Fruit fly (Drosophila melanogaster) whole organism, adult: Measurements from ENCODE around the gene CG4497.

ENCODE experiments used
- CG11617 ChIP-seq: fragments of 200-800 bp; sonication (Bioruptor generic); optimal IDR thresholded peaks from 2 replicates; lab custom pipeline; 2017; ENCODE audit warnings: mild to moderate bottlenecking, missing biosample characterization, missing genetic modification reagents, missing genetic modification characterization
- CG5204 ChIP-seq: fragments of 200-800 bp; sonication (Bioruptor generic); optimal IDR thresholded peaks from 2 replicates; lab custom pipeline; 2016; ENCODE audit warnings: missing biosample characterization, missing genetic modification characterization
- Clk ChIP-seq: fragments of 200-800 bp; sonication (Bioruptor generic); optimal IDR thresholded peaks from 2 replicates; lab custom pipeline; 2017; ENCODE audit warnings: missing biosample characterization, missing genetic modification characterization
- Hr96 ChIP-seq: fragments of 200-800 bp; sonication (Bioruptor generic); optimal IDR thresholded peaks from 2 replicates; lab custom pipeline; 2016; ENCODE audit warnings: missing biosample characterization, missing genetic modification characterization
- bab1 ChIP-seq: fragments of 200-800 bp; sonication (Bioruptor generic); optimal IDR thresholded peaks from 3 replicates; lab custom pipeline; 2019; ENCODE audit warnings: missing biosample characterization, mild to moderate bottlenecking, missing genetic modification characterization, moderate library complexity
- kay ChIP-seq: fragments of 200-800 bp; sonication (Bioruptor generic); peaks from one replicate; lab custom pipeline; 2016; ENCODE audit warnings: missing biosample characterization, missing genetic modification characterization, borderline replicate concordance
- ovo ChIP-seq: fragments of 200-800 bp; sonication (Bioruptor generic); optimal IDR thresholded peaks from 2 replicates; lab custom pipeline; 2016; ENCODE audit warnings: missing biosample characterization, missing genetic modification characterization
- pad ChIP-seq: fragments of 200-800 bp; sonication (Bioruptor generic); optimal IDR thresholded peaks from 3 replicates; lab custom pipeline; 2017; ENCODE audit warnings: missing biosample characterization, missing genetic modification characterization, mild to moderate bottlenecking, moderate library complexity, missing genetic modification reagents
- tj ChIP-seq: fragments of 200-800 bp; sonication (Bioruptor generic); optimal IDR thresholded peaks from 3 replicates; lab custom pipeline; 2017; ENCODE audit warnings: missing biosample characterization, mild to moderate bottlenecking, missing genetic modification characterization, moderate library complexity

DNA sequence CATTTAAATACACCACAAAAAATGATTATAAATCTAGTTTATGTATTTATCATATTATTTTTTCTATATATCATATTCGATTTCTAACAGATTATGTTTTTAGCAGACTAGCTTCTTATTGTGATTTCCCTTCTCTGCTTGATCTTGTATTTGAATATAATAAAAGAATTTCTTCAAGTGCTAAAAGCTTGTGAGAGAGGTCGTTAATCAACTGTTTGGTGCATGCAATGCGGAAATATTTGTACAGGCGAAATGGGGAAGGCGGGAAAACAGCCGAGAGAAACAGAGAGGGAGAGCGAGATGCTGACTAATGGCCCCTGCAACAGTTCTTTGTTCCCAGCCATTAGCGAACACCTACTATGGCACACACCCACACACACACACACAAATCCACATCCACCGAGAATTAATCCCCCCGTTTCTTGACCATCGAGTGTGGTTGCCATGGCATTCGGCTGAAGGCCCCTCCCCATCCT, 5.3 kb upstream of the CG4497 start:
- TF ChIP-seq Hr96 (no peak), CG5204 (GFP tag; lab: Kevin White, UChicago) (peak; percentile 14), Clk (no peak), ovo (no peak), bab1 (GFP tag; lab: Kevin White, UChicago) (no peak), pad (peak; percentile 67), tj (GFP tag; lab: Kevin White, UChicago) (peak; percentile 2), kay (GFP tag; lab: Kevin White, UChicago) (peak; percentile 71), CG11617 (GFP tag; lab: Kevin White, UChicago) (no peak)
